Worm (Caenorhabditis elegans): Measurements from ENCODE around the gene T06C12.11.

Gene T06C12.11

DNA sequence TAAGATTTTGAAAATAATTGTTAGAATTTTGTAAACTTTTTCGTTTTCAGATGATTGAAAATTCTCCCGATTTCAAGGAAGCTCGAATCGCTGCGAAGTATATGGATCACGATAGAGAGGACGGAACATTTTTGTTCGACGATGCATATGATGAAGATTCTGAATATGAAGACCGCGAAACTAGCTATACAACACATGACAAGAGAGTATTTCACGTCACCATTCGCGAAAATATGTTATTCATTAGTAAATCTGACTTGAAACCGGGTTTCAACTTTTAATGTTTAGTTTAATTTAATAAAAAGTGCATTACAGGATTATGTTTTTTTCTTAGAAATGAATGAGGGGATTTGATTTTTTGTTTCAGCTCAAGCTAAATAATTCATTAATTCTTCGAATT is 22.4 kb upstream of the T06C12.11 start, which contains the start of gene str-57:
Gene str-57 (plus strand): TSS at position 301 of the 400 bp plus-strand sequence.
- TF ChIP-seq lsy-2 (tag; optimal IDR thresholded peaks at IDR 0.05) (no peak), fkh-8 (tag; optimal IDR thresholded peaks at IDR 0.05) (peak; percentile 28)

DNA sequence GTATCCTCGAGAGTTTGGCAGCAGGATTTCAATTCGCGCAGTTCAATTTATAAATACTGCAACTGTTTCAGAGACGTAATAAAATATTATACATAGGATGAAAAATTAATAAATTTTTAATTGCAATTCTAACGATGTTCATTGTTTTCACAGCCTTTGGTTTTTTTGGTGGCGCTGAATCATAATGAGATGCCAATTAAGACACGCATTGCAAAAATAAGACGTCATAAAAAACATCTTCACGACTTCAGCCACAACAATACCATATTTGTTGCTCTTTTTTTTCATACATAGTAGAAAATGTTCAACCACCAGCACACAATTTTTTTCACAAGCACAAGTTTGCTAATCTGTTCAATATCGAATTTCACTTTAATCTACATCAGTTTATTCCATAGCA is 20.5 kb upstream of the T06C12.11 start, which contains the start of gene str-56:
Gene str-56 (plus strand): TSS at position 301 of the 400 bp plus-strand sequence.
- no peak for TF ChIP-seq nhr-47 (tag; optimal IDR thresholded peaks at IDR 0.05)
- no peak for TF ChIP-seq ces-1 (GFP tag; optimal IDR thresholded peaks at IDR 0.05)
- TF ChIP-seq pqm-1 (tag; optimal IDR thresholded peaks at IDR 0.05): no peak
- TF ChIP-seq egl-27 (tag; optimal IDR thresholded peaks at IDR 0.05): no peak
- no peak for TF ChIP-seq hlh-4 (tag; optimal IDR thresholded peaks at IDR 0.05)
- TF ChIP-seq fkh-10 (GFP tag; optimal IDR thresholded peaks at IDR 0.05): no peak
- TF ChIP-seq nhr-20 (tag; optimal IDR thresholded peaks at IDR 0.05): no peak
- no peak for TF ChIP-seq mdl-1 (tag; optimal IDR thresholded peaks at IDR 0.05)
- no peak for TF ChIP-seq lin-15B (tag; optimal IDR thresholded peaks at IDR 0.05)
- no peak for TF ChIP-seq irx-1 (tag; optimal IDR thresholded peaks at IDR 0.05)
- no peak for TF ChIP-seq nhr-77 (tag; optimal IDR thresholded peaks at IDR 0.05)
- TF ChIP-seq ama-1 (optimal IDR thresholded peaks at IDR 0.05): no peak
- TF ChIP-seq mab-9 (GFP tag; IDR thresholded peaks at IDR 0.05): no peak
- TF ChIP-seq unc-62 (GFP tag; optimal IDR thresholded peaks at IDR 0.05): no peak
- TF ChIP-seq dpl-1 (GFP tag; optimal IDR thresholded peaks at IDR 0.05): no peak
- TF ChIP-seq elt-3 (tag; optimal IDR thresholded peaks at IDR 0.05): no peak
- TF ChIP-seq jun-1 (tag; optimal IDR thresholded peaks at IDR 0.05): no peak

DNA sequence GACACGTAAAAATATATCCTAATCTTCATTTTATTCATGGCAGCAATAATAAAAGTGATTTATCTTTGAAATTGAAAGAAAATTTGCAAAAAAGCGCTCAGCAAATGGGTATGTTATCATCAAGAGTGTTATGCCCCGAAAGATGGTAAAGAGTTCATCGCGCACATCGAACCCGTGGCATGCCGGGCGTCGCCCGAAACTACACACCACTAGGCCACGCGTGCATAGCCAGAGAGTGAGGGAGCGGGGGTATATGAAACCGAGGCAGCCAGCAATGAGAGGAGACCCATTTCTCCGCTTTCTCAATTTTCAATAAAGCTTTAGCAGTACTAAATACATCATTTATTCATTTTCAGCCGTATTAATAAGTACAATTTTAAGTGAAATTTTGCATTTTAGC is 19.0 kb upstream of the T06C12.11 start:
- TF ChIP-seq lsy-2 (tag; optimal IDR thresholded peaks at IDR 0.05) (peak; percentile 48 to 63), elt-2 (tag; optimal IDR thresholded peaks at IDR 0.05) (peak; percentile 59), aly-2 (tag; optimal IDR thresholded peaks at IDR 0.05) (peak; percentile 44), lin-13 (GFP tag; optimal IDR thresholded peaks at IDR 0.05) (no peak), isw-1 (GFP tag; IDR thresholded peaks at IDR 0.05) (peak; percentile 38), jun-1 (tag; optimal IDR thresholded peaks at IDR 0.05) (no peak), C16A3.4 (tag; optimal IDR thresholded peaks at IDR 0.05) (peak; percentile 78), snpc-4 (tag; optimal IDR thresholded peaks at IDR 0.05) (peak; percentile 66), nhr-90 (tag; optimal IDR thresholded peaks at IDR 0.05; ENCODE audit: poor library complexity) (peak; percentile 76), lin-14 (GFP tag; optimal IDR thresholded peaks at IDR 0.05) (no peak), fkh-10 (GFP tag; optimal IDR thresholded peaks at IDR 0.05) (peak; percentile 34), ets-5 (GFP tag; IDR thresholded peaks at IDR 0.05) (no peak), sptf-1 (tag; optimal IDR thresholded peaks at IDR 0.05) (no peak), zip-4 (GFP tag; optimal IDR thresholded peaks at IDR 0.05) (peak; percentile 18), egl-27 (tag; optimal IDR thresholded peaks at IDR 0.05) (no peak), fkh-4 (tag; optimal IDR thresholded peaks at IDR 0.05; ENCODE audit: borderline replicate concordance) (no peak), ceh-8 (GFP tag; optimal IDR thresholded peaks at IDR 0.05) (peak; percentile 57), unc-62 (GFP tag; optimal IDR thresholded peaks at IDR 0.05) (no peak), nhr-84 (tag; optimal IDR thresholded peaks at IDR 0.05) (no peak), C34B4.2 (tag; optimal IDR thresholded peaks at IDR 0.05) (no peak), zag-1 (tag; optimal IDR thresholded peaks at IDR 0.05) (no peak), xbp-1 (tag; optimal IDR thresholded peaks at IDR 0.05) (peak; percentile 64), swsn-7 (tag; optimal IDR thresholded peaks at IDR 0.05) (peak; percentile 69), mef-2 (tag; optimal IDR thresholded peaks at IDR 0.05) (no peak), tbx-2 (tag; optimal IDR thresholded peaks at IDR 0.05) (peak; percentile 56), mdl-1 (tag; optimal IDR thresholded peaks at IDR 0.05) (peak in 1 of 2 experiments; percentile 76), nhr-77 (tag; optimal IDR thresholded peaks at IDR 0.05) (peak; percentile 53), rnt-1 (tag; optimal IDR thresholded peaks at IDR 0.05) (peak; percentile 78), grh-1 (GFP tag; IDR thresholded peaks at IDR 0.05) (peak; percentile 25; the same call in 1 of the 2 replicates), unc-130 (tag; optimal IDR thresholded peaks at IDR 0.05) (peak; percentile 35), fkh-8 (tag; optimal IDR thresholded peaks at IDR 0.05) (peak; percentile 86), lin-35 (GFP tag; optimal IDR thresholded peaks at IDR 0.05) (peak; percentile 52 to 82), tlp-1 (tag; optimal IDR thresholded peaks at IDR 0.05) (no peak), efl-3 (GFP tag; optimal IDR thresholded peaks at IDR 0.05) (no peak), pax-3 (tag; optimal IDR thresholded peaks at IDR 0.05) (peak; percentile 58), blmp-1 (tag; optimal IDR thresholded peaks at IDR 0.05) (no peak), ceh-82 (tag; optimal IDR thresholded peaks at IDR 0.05) (peak; percentile 22 to 85 (median 71))

Data from whole organism, L1 larva.